Worm (Caenorhabditis elegans) whole organism, L3 larva: ENCODE results near the gene srh-195.
A peak's percentile ranks its signal among the peaks of the same experiment; 100 is the strongest.

Experiments used
- R02D3.7 ChIP-seq: fragments of 150-350 bp; optimal IDR thresholded peaks from 2 replicates; lab custom pipeline; 2014; ENCODE audit warnings: missing biosample characterization, missing genetic modification characterization
- aly-2 ChIP-seq: fragments of 150-350 bp; optimal IDR thresholded peaks from 2 replicates; lab custom pipeline; 2014; ENCODE audit warnings: missing biosample characterization, missing genetic modification characterization
- ama-1 ChIP-seq: fragments of 150-350 bp; optimal IDR thresholded peaks from 2 replicates; lab custom pipeline; 2018
- ceh-16 ChIP-seq: sonication (generic microtip); optimal IDR thresholded peaks from 2 replicates; lab custom pipeline; 2017; ENCODE audit warnings: missing biosample characterization, missing genetic modification characterization
- ceh-82 ChIP-seq: fragments of 150-350 bp; optimal IDR thresholded peaks from 2 replicates; lab custom pipeline; 2014; ENCODE audit warnings: missing biosample characterization, missing genetic modification characterization
- daf-12 ChIP-seq: fragments of 150-350 bp; optimal IDR thresholded peaks from 2 replicates; lab custom pipeline; 2014; ENCODE audit warnings: missing biosample characterization, missing genetic modification reagents, missing genetic modification characterization
- egl-5 ChIP-seq: fragments of 150-350 bp; optimal IDR thresholded peaks from 2 replicates; lab custom pipeline; 2017; ENCODE audit warnings: missing biosample characterization, missing genetic modification reagents, missing genetic modification characterization, inconsistent platforms
- elt-1 ChIP-seq: fragments of 150-350 bp; optimal IDR thresholded peaks from 2 replicates; lab custom pipeline; 2014; ENCODE audit warnings: missing biosample characterization, missing genetic modification characterization
- elt-2 ChIP-seq: sonication (generic microtip); optimal IDR thresholded peaks from 2 replicates; lab custom pipeline; 2016; ENCODE audit warnings: missing genetic modification reagents, mild to moderate bottlenecking, missing genetic modification characterization, missing compliant biosample characterization
- elt-3 ChIP-seq, 3 experiments: fragments of 150-350 bp in 1 of 3; sonication (generic microtip) in 2 of 3; optimal IDR thresholded peaks; 2 replicates in 2 of 3; 4 replicates in 1 of 3; lab custom pipeline; 2014 to 2017; ENCODE audit warnings: missing biosample characterization in 3 of 3, missing genetic modification characterization in 3 of 3
- eor-1 ChIP-seq, 2 experiments: fragments of 150-350 bp; optimal IDR thresholded peaks; 2 replicates each; lab custom pipeline; 2014 to 2018; ENCODE audit warnings: missing biosample characterization in 2 of 2, missing genetic modification characterization in 2 of 2
- fkh-10 ChIP-seq: sonication (generic microtip); optimal IDR thresholded peaks from 2 replicates; lab custom pipeline; 2017; ENCODE audit warnings: missing biosample characterization, missing genetic modification reagents, missing genetic modification characterization
- fkh-2 ChIP-seq: fragments of 150-350 bp; optimal IDR thresholded peaks from 2 replicates; lab custom pipeline; 2014; ENCODE audit warnings: missing biosample characterization, missing genetic modification reagents, missing genetic modification characterization
- fos-1 ChIP-seq: fragments of 150-350 bp; optimal IDR thresholded peaks from 2 replicates; lab custom pipeline; 2014; ENCODE audit warnings: missing biosample characterization, missing genetic modification characterization
- hmg-11 ChIP-seq: sonication (generic microtip); optimal IDR thresholded peaks from 2 replicates; lab custom pipeline; 2016; ENCODE audit warnings: missing genetic modification characterization, missing compliant biosample characterization
- jun-1 ChIP-seq: fragments of 150-350 bp; optimal IDR thresholded peaks from 2 replicates; lab custom pipeline; 2014; ENCODE audit warnings: missing biosample characterization, missing genetic modification reagents, missing genetic modification characterization
- lin-15B ChIP-seq: fragments of 150-350 bp; optimal IDR thresholded peaks from 2 replicates; lab custom pipeline; 2014; ENCODE audit warnings: missing biosample characterization, missing genetic modification characterization
- mml-1 ChIP-seq: fragments of 150-350 bp; sonication (generic microtip); optimal IDR thresholded peaks from 3 replicates; lab custom pipeline; 2014; ENCODE audit warnings: missing biosample characterization, missing genetic modification characterization
- nfya-1 ChIP-seq: sonication (generic microtip); optimal IDR thresholded peaks from 2 replicates; lab custom pipeline; 2017; ENCODE audit warnings: missing genetic modification characterization, mild to moderate bottlenecking, missing compliant biosample characterization, antibody characterized with exemption, moderate library complexity; ENCODE audit not compliant: insufficient read depth
- nhr-11 ChIP-seq: fragments of 150-350 bp; optimal IDR thresholded peaks from 2 replicates; lab custom pipeline; 2014; ENCODE audit warnings: missing biosample characterization, missing genetic modification characterization
- nhr-12 ChIP-seq: fragments of 150-350 bp; optimal IDR thresholded peaks from 2 replicates; lab custom pipeline; 2014; ENCODE audit warnings: missing biosample characterization, missing genetic modification characterization
- nhr-23 ChIP-seq: fragments of 150-350 bp; optimal IDR thresholded peaks from 2 replicates; lab custom pipeline; 2014; ENCODE audit warnings: missing biosample characterization, missing genetic modification reagents, missing genetic modification characterization
- nhr-25 ChIP-seq: sonication (generic microtip); optimal IDR thresholded peaks from 2 replicates; lab custom pipeline; 2017; ENCODE audit warnings: missing biosample characterization, missing genetic modification characterization
- nhr-67 ChIP-seq: fragments of 150-350 bp; optimal IDR thresholded peaks from 2 replicates; lab custom pipeline; 2014; ENCODE audit warnings: missing biosample characterization, missing genetic modification characterization
- nhr-76 ChIP-seq: fragments of 150-350 bp; sonication (generic microtip); optimal IDR thresholded peaks from 5 replicates; lab custom pipeline; 2014; ENCODE audit warnings: missing biosample characterization, missing genetic modification characterization
- nhr-77 ChIP-seq: fragments of 150-350 bp; optimal IDR thresholded peaks from 2 replicates; lab custom pipeline; 2014; ENCODE audit warnings: missing biosample characterization, missing genetic modification characterization
- pha-4 ChIP-seq: fragments of 150-350 bp; optimal IDR thresholded peaks from 2 replicates; lab custom pipeline; 2014; ENCODE audit warnings: missing biosample characterization, missing genetic modification reagents, missing genetic modification characterization
- pqm-1 ChIP-seq: fragments of 150-350 bp; optimal IDR thresholded peaks from 2 replicates; lab custom pipeline; 2017; ENCODE audit warnings: missing biosample characterization, missing genetic modification characterization, inconsistent platforms
- sea-2 ChIP-seq: fragments of 150-350 bp; sonication (generic microtip); optimal IDR thresholded peaks from 4 replicates; lab custom pipeline; 2014; ENCODE audit warnings: missing biosample characterization, missing genetic modification reagents, missing genetic modification characterization
- unc-39 ChIP-seq: sonication (generic microtip); optimal IDR thresholded peaks from 4 replicates; lab custom pipeline; 2017; ENCODE audit warnings: missing biosample characterization, missing genetic modification characterization
- zag-1 ChIP-seq: fragments of 150-350 bp; optimal IDR thresholded peaks from 2 replicates; lab custom pipeline; 2014; ENCODE audit warnings: missing biosample characterization, missing genetic modification characterization
- ztf-11 ChIP-seq: fragments of 150-350 bp; optimal IDR thresholded peaks from 2 replicates; lab custom pipeline; 2014; ENCODE audit warnings: missing biosample characterization, missing genetic modification characterization
- ztf-4 ChIP-seq: fragments of 150-350 bp; optimal IDR thresholded peaks from 2 replicates; lab custom pipeline; 2014; ENCODE audit warnings: missing biosample characterization, missing genetic modification characterization

Gene srh-195

DNA sequence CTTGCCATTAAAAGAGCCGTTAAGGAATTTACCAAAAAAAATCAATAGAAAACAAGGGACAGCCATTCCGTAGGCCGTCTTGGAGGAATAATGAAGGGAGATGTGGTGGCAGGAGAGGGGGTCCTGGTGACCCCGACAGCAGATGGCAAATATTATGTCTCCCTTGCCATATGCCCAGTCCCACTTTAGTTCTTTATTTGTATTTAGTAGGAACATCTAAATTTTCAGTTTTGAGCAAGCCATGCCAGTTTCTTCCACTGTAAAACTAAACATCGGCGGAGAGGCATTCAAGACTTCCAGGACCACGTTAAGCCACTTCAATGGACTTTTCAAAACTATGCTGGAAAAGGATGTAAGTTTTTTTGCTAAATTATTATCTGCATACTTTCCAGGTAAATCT is 20.5 kb upstream of the srh-195 start, which contains the start of gene C40A11.4:
TSS of gene C40A11.4 (plus strand) at position 188 of the 400 bp plus-strand sequence.
- TF ChIP-seq ama-1 = no peak
- no peak for TF ChIP-seq fos-1
- no peak for TF ChIP-seq pha-4 (tag; lab: Kevin White, UChicago)
- TF ChIP-seq elt-3 (tag; optimal IDR thresholded peaks at IDR 0.05; lab: Kevin White, UChicago) = no peak
- no peak for TF ChIP-seq sea-2
- no peak for TF ChIP-seq jun-1 (tag; lab: Kevin White, UChicago)
- no peak for TF ChIP-seq fkh-2 (tag; lab: Kevin White, UChicago)
- no peak for TF ChIP-seq ceh-16 (tag; lab: Kevin White, UChicago)
- TF ChIP-seq elt-1 (tag; lab: Kevin White, UChicago) = no peak
- no peak for TF ChIP-seq ztf-4 (tag; lab: Kevin White, UChicago)
- TF ChIP-seq daf-12 (tag; lab: Kevin White, UChicago) = no peak
- TF ChIP-seq nhr-77 (tag; lab: Kevin White, UChicago) = no peak
- TF ChIP-seq eor-1 (tag; optimal IDR thresholded peaks at IDR 0.05; lab: Kevin White, UChicago) = no peak
- TF ChIP-seq pqm-1 (tag; lab: Kevin White, UChicago) = no peak
- TF ChIP-seq nhr-11 (tag; lab: Kevin White, UChicago) = no peak
- TF ChIP-seq nhr-76 = no peak
- no peak for TF ChIP-seq lin-15B

DNA sequence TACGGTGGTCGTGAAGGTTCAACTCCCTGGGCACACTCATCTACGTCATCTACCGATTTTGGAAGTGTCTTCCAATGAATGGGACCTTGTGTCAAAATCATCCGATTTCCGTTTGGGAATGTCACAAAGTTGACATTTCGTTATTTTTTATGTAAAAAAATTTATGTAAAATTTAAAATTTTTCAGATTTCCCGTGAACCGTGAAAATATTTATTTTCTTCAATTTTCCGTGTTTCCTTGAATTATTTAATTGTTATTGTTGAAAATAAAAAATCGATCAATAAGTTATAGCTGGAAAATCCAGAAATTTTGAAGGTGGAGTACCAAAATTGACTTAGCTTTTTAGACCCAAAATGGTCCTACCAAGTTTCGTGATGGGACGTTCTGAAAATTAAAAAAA is 18.9 kb upstream of the srh-195 start, which contains the start of gene hpo-7:
TSS of gene hpo-7 (minus strand) at position 101 of the 400 bp plus-strand sequence.
- TF ChIP-seq daf-12 (tag; lab: Kevin White, UChicago) = no peak
- no peak for TF ChIP-seq nhr-67
- TF ChIP-seq ztf-11 (tag; lab: Kevin White, UChicago) = no peak
- no peak for TF ChIP-seq egl-5 (tag; lab: Kevin White, UChicago)
- no peak for TF ChIP-seq mml-1 (tag; lab: Kevin White, UChicago)
- no peak for TF ChIP-seq R02D3.7 (tag; lab: Kevin White, UChicago)
- no peak for TF ChIP-seq nhr-11 (tag; lab: Kevin White, UChicago)
- TF ChIP-seq aly-2 = no peak
- no peak for TF ChIP-seq hmg-11 (tag; lab: Kevin White, UChicago)
- TF ChIP-seq fkh-10 (GFP tag; lab: Kevin White, UChicago) = no peak
- TF ChIP-seq, all 47 proteins: peak for 0

DNA sequence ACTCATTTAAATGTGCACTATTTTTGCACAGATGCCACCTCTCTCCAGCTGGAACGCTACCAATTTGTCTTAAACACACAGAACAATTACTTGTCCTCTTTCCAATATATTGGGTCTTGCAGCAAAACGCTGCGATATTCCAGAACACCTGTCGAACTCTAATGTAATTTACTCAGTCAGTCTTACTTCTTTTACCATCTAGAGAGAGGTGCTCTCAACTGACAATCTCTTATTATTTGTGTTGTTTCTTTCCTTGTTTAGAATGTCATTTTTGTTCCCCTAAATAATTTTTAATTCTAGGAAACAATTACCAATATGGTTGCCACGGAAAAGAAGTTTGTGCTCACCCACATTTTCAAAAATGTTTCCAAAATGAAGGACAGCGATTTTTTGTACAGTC is 14.1 kb upstream of the srh-195 start, which contains the start of gene sdz-28:
TSS of gene sdz-28 (plus strand) at position 301 of the 400 bp plus-strand sequence.
- TF ChIP-seq unc-39 = no peak
- TF ChIP-seq eor-1 (tag; optimal IDR thresholded peaks at IDR 0.05; lab: Kevin White, UChicago) = no peak
- TF ChIP-seq ceh-82 (tag; lab: Kevin White, UChicago) = no peak
- no peak for TF ChIP-seq zag-1

DNA sequence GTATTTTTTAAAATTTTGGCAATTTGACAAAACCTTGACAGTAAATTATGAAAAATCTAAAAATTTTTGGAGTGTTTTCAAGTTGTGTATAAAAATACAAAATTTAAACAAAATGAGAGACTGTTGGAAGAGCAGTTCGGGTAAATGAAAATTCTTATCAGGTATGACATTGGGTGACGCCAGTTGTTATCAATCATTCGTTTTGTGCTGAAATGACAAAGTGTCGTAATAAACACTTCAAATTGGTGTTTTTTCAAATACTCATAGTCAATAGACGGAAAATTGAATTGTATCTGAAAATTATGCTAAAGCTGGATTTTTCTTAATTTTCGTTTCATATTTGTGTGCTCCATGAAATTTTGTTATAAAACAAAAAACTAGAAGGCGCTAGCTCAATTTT is 6.1 kb upstream of the srh-195 start:
- TF ChIP-seq ama-1 (no peak), elt-2 (tag; lab: Kevin White, UChicago) (peak; percentile 55), elt-3 (tag; optimal IDR thresholded peaks at IDR 0.05; lab: Kevin White, UChicago) (no peak), ztf-11 (tag; lab: Kevin White, UChicago) (no peak), jun-1 (tag; lab: Kevin White, UChicago) (no peak), nhr-23 (tag; lab: Kevin White, UChicago) (no peak)

DNA sequence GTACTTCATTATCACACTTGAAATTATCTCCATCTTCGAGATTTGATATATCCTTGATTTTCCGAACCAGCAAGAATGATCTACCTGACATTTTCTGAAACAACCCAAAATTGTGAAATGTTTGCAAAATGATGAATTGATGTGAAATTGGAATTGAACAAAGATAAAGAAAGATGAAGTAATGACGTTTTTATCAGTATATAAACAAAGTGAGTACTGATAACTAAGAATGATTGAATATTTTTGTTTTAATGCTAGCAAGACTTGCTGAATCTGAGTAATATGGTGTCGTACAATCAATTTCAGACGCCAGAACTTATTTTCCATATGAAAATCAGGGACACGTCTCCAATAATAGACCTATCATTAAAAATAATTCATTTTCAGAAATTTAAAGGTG is 5.4 kb upstream of the srh-195 start, which contains the start of gene math-37:
TSS of gene math-37 (minus strand) at position 101 of the 400 bp plus-strand sequence.
- TF ChIP-seq unc-39 (no peak), elt-2 (tag; lab: Kevin White, UChicago) (peak; percentile 55), pqm-1 (tag; lab: Kevin White, UChicago) (peak; percentile 18)

DNA sequence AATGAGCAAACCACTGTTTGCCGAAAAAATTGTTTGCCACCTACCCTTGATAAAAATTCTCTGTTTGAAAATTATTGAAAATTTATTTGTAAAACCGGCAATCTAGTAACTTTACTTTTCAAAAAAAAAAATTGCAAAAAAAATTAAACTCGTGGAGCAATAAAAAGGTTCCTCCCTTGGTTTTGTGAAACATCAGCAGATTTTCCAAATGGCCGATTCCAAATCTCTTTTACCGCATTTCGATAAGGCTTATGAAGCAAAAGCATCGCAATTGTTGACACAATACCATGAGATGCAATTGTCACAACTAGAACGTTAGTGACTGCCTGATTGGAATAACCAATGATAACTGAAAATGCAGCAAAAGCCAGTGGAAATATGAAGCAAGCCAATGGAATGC is 2.2 kb downstream of the srh-195 start:
- TF ChIP-seq nhr-25 (tag; lab: Kevin White, UChicago) (no peak), mml-1 (tag; lab: Kevin White, UChicago) (no peak), nfya-1 (tag; lab: Kevin White, UChicago) (no peak), nhr-12 (tag; lab: Kevin White, UChicago) (no peak), nhr-77 (tag; lab: Kevin White, UChicago) (no peak)
